Fruit fly (Drosophila melanogaster) whole organism, embryonic: ENCODE data around the gene IntS14.
A peak's percentile ranks its signal among the peaks of the same experiment; 100 is the strongest.

Experiments
- CG10321 ChIP-seq: fragments of 200-800 bp; sonication (Bioruptor generic); IDR thresholded peaks from 2 replicates; pipeline ENCODE4 v1.3.6; 2022; ENCODE audit warnings: missing biosample characterization, missing genetic modification characterization
- CG11504 ChIP-seq: fragments of 200-800 bp; sonication (Bioruptor generic); optimal IDR thresholded peaks from 3 replicates; lab custom pipeline; 2019; ENCODE audit warnings: missing biosample characterization, mild to moderate bottlenecking, missing genetic modification characterization, moderate library complexity
- CG11695 ChIP-seq: fragments of 200-800 bp; sonication (Bioruptor generic); IDR thresholded peaks from 3 replicates; pipeline ENCODE4 v1.3.6; 2022; ENCODE audit warnings: missing biosample characterization, missing genetic modification characterization
- CG11696 ChIP-seq: fragments of 200-800 bp; sonication (Bioruptor generic); IDR thresholded peaks from 2 replicates; pipeline ENCODE4 v1.3.6; 2022; ENCODE audit warnings: missing biosample characterization, missing genetic modification characterization
- CG11723 ChIP-seq: fragments of 200-800 bp; sonication (Bioruptor generic); optimal IDR thresholded peaks from 2 replicates; lab custom pipeline; 2017; ENCODE audit warnings: missing biosample characterization, mild to moderate bottlenecking, missing genetic modification characterization
- CG13287 ChIP-seq: fragments of 200-800 bp; sonication (Bioruptor generic); IDR thresholded peaks from 2 replicates; pipeline ENCODE4 v1.3.6; 2022; ENCODE audit warnings: missing biosample characterization, missing genetic modification characterization; ENCODE audit not compliant: partially characterized antibody
- CG13296 ChIP-seq: fragments of 200-800 bp; sonication (Bioruptor generic); optimal IDR thresholded peaks from 3 replicates; lab custom pipeline; 2018; ENCODE audit warnings: missing biosample characterization, mild to moderate bottlenecking, missing genetic modification characterization
- CG14710 ChIP-seq: fragments of 200-800 bp; sonication (Bioruptor generic); optimal IDR thresholded peaks from 3 replicates; lab custom pipeline; 2019; ENCODE audit warnings: missing biosample characterization, mild to moderate bottlenecking, missing genetic modification characterization, moderate library complexity
- CG16779 ChIP-seq: fragments of 200-800 bp; sonication (Bioruptor generic); IDR thresholded peaks from 2 replicates; pipeline ENCODE4 v1.3.6; 2022; ENCODE audit warnings: missing biosample characterization, missing genetic modification characterization
- CG16863 ChIP-seq: fragments of 200-800 bp; sonication (Bioruptor generic); optimal IDR thresholded peaks from 3 replicates; lab custom pipeline; 2016; ENCODE audit warnings: missing biosample characterization, missing genetic modification characterization
- CG18764 ChIP-seq: fragments of 200-800 bp; sonication (Bioruptor generic); optimal IDR thresholded peaks from 3 replicates; lab custom pipeline; 2016; ENCODE audit warnings: missing biosample characterization, missing genetic modification characterization
- CG2116 ChIP-seq: fragments of 200-800 bp; sonication (Bioruptor generic); optimal IDR thresholded peaks from 3 replicates; lab custom pipeline; 2018; ENCODE audit warnings: missing biosample characterization, mild to moderate bottlenecking, missing genetic modification characterization
- CG2678 ChIP-seq: fragments of 200-800 bp; sonication (Bioruptor generic); optimal IDR thresholded peaks from 3 replicates; lab custom pipeline; 2019; ENCODE audit warnings: missing biosample characterization, mild to moderate bottlenecking, missing genetic modification characterization, moderate library complexity
- CG2889 ChIP-seq: fragments of 200-800 bp; sonication (Bioruptor generic); IDR thresholded peaks from 3 replicates; pipeline ENCODE4 v1.3.6; 2022; ENCODE audit warnings: missing biosample characterization, missing genetic modification characterization
- CG34376 ChIP-seq: fragments of 200-800 bp; sonication (Bioruptor generic); optimal IDR thresholded peaks from 2 replicates; lab custom pipeline; 2018; ENCODE audit warnings: missing biosample characterization, mild to moderate bottlenecking, missing genetic modification characterization
- CG4617 ChIP-seq: fragments of 200-800 bp; sonication (Bioruptor generic); optimal IDR thresholded peaks from 3 replicates; lab custom pipeline; 2016; ENCODE audit warnings: missing biosample characterization, missing genetic modification characterization, borderline replicate concordance
- CG4730 ChIP-seq: fragments of 200-800 bp; sonication (Bioruptor generic); IDR thresholded peaks from 2 replicates; pipeline ENCODE4 v1.3.6; 2022; ENCODE audit warnings: missing biosample characterization, missing genetic modification characterization
- CG5180 ChIP-seq: fragments of 200-800 bp; sonication (Bioruptor generic); optimal IDR thresholded peaks from 3 replicates; lab custom pipeline; 2017; ENCODE audit warnings: missing biosample characterization, missing genetic modification characterization, mild to moderate bottlenecking, moderate library complexity, missing genetic modification reagents
- CG7271 ChIP-seq: fragments of 200-800 bp; sonication (Bioruptor generic); optimal IDR thresholded peaks from 2 replicates; lab custom pipeline; 2018; ENCODE audit warnings: missing biosample characterization, mild to moderate bottlenecking, missing genetic modification characterization, moderate library complexity
- CG7928 ChIP-seq: fragments of 200-800 bp; sonication (Bioruptor generic); optimal IDR thresholded peaks from 2 replicates; lab custom pipeline; 2017; ENCODE audit warnings: missing biosample characterization, mild to moderate bottlenecking, missing genetic modification characterization
- CG7963 ChIP-seq: fragments of 200-800 bp; sonication (Bioruptor generic); IDR thresholded peaks from 3 replicates; pipeline ENCODE4 v1.3.6; 2022; ENCODE audit warnings: missing biosample characterization, missing genetic modification characterization; ENCODE audit not compliant: partially characterized antibody
- CG8359 ChIP-seq: fragments of 200-800 bp; sonication (Bioruptor generic); optimal IDR thresholded peaks from 2 replicates; lab custom pipeline; 2017; ENCODE audit warnings: missing biosample characterization, mild to moderate bottlenecking, missing genetic modification characterization, borderline replicate concordance
- Chrac-16 ChIP-seq: fragments of 200-800 bp; sonication (Bioruptor generic); optimal IDR thresholded peaks from 3 replicates; lab custom pipeline; 2016; ENCODE audit warnings: missing biosample characterization, missing genetic modification characterization
- Doc3 ChIP-seq: fragments of 200-800 bp; sonication (Bioruptor generic); IDR thresholded peaks from 3 replicates; pipeline ENCODE4 v1.3.6; 2022; ENCODE audit warnings: missing biosample characterization, missing genetic modification characterization; ENCODE audit not compliant: partially characterized antibody
- Dref ChIP-seq: fragments of 200-800 bp; sonication (Bioruptor generic); IDR thresholded peaks from 2 replicates; pipeline ENCODE4 v1.3.6; 2022; ENCODE audit warnings: missing biosample characterization, missing genetic modification characterization
- Fer3 ChIP-seq: fragments of 200-800 bp; sonication (Bioruptor generic); optimal IDR thresholded peaks from 2 replicates; lab custom pipeline; 2018; ENCODE audit warnings: missing biosample characterization, mild to moderate bottlenecking, missing genetic modification characterization, moderate library complexity
- HLH4C ChIP-seq: fragments of 200-800 bp; sonication (Bioruptor generic); IDR thresholded peaks from 3 replicates; pipeline ENCODE4 v1.3.6; 2022; ENCODE audit warnings: missing biosample characterization, missing genetic modification characterization; ENCODE audit not compliant: partially characterized antibody
- Hr39 ChIP-seq: fragments of >200 bp; optimal IDR thresholded peaks from 2 replicates; lab custom pipeline; 2017
- Hr78 ChIP-seq, 2 experiments: fragments of 200-800 bp in 1 of 2; fragments of >200 bp in 1 of 2; sonication (Bioruptor generic) in 1 of 2; optimal IDR thresholded peaks; 2 replicates each; lab custom pipeline; 2017 to 2019; ENCODE audit warnings: missing biosample characterization in 2 of 2, missing genetic modification characterization in 2 of 2, mild to moderate bottlenecking in 1 of 2, moderate library complexity in 1 of 2
- Opbp ChIP-seq: fragments of 200-800 bp; sonication (Bioruptor generic); IDR thresholded peaks from 3 replicates; pipeline ENCODE4 v1.3.6; 2022; ENCODE audit warnings: missing biosample characterization, missing genetic modification characterization; ENCODE audit not compliant: partially characterized antibody
- PHDP ChIP-seq: fragments of 200-800 bp; sonication (Bioruptor generic); optimal IDR thresholded peaks from 3 replicates; lab custom pipeline; 2018; ENCODE audit warnings: missing biosample characterization, mild to moderate bottlenecking, missing genetic modification characterization, moderate library complexity
- Rx ChIP-seq: fragments of 200-800 bp; sonication (Bioruptor generic); IDR thresholded peaks from 2 replicates; pipeline ENCODE4 v1.3.6; 2022; ENCODE audit warnings: missing biosample characterization, missing genetic modification characterization
- Sry-β ChIP-seq: fragments of 200-800 bp; sonication (Bioruptor generic); optimal IDR thresholded peaks from 2 replicates; lab custom pipeline; 2018; ENCODE audit warnings: missing biosample characterization, mild to moderate bottlenecking, missing genetic modification characterization, moderate library complexity
- Trl ChIP-seq, 3 experiments: fragments of >200 bp in 2 of 3; fragments of 200-800 bp in 1 of 3; sonication (Bioruptor generic) in 1 of 3; optimal IDR thresholded peaks; 2 replicates in 1 of 3; 3 replicates in 2 of 3; lab custom pipeline; 2016 to 2017; ENCODE audit warnings: missing biosample characterization in 1 of 3, missing genetic modification characterization in 1 of 3
- ac ChIP-seq: fragments of 200-800 bp; sonication (Bioruptor generic); optimal IDR thresholded peaks from 3 replicates; lab custom pipeline; 2017; ENCODE audit warnings: missing biosample characterization, mild to moderate bottlenecking, missing genetic modification characterization
- crc ChIP-seq: fragments of 200-800 bp; sonication (Bioruptor generic); optimal IDR thresholded peaks from 2 replicates; lab custom pipeline; 2016; ENCODE audit warnings: missing biosample characterization, missing genetic modification characterization
- emc ChIP-seq: fragments of 200-800 bp; sonication (Bioruptor generic); optimal IDR thresholded peaks from 2 replicates; lab custom pipeline; 2016; ENCODE audit warnings: missing biosample characterization, missing genetic modification characterization
- kah ChIP-seq: fragments of 200-800 bp; sonication (Bioruptor generic); optimal IDR thresholded peaks from 2 replicates; lab custom pipeline; 2018; ENCODE audit warnings: missing biosample characterization, mild to moderate bottlenecking, missing genetic modification characterization
- lab ChIP-seq: fragments of 200-800 bp; sonication (Bioruptor generic); optimal IDR thresholded peaks from 3 replicates; lab custom pipeline; 2017; ENCODE audit warnings: missing biosample characterization, missing genetic modification characterization, mild to moderate bottlenecking, moderate library complexity, missing genetic modification reagents
- nom ChIP-seq: fragments of 200-800 bp; sonication (Bioruptor generic); optimal IDR thresholded peaks from 2 replicates; lab custom pipeline; 2017; ENCODE audit warnings: missing biosample characterization, missing genetic modification characterization, mild to moderate bottlenecking, moderate library complexity, missing genetic modification reagents
- pfk ChIP-seq: fragments of 200-800 bp; sonication (Bioruptor generic); optimal IDR thresholded peaks from 2 replicates; lab custom pipeline; 2018; ENCODE audit warnings: missing biosample characterization, mild to moderate bottlenecking, missing genetic modification characterization, moderate library complexity
- shn ChIP-seq: fragments of 200-800 bp; sonication (Bioruptor generic); optimal IDR thresholded peaks from 3 replicates; lab custom pipeline; 2016; ENCODE audit warnings: missing biosample characterization, missing genetic modification characterization
- sisA ChIP-seq: fragments of 200-800 bp; sonication (Bioruptor generic); IDR thresholded peaks from 2 replicates; pipeline ENCODE4 v1.3.6; 2022; ENCODE audit warnings: missing biosample characterization, missing genetic modification characterization
- so ChIP-seq: fragments of 200-800 bp; sonication (Bioruptor generic); IDR thresholded peaks from 3 replicates; pipeline ENCODE4 v1.3.6; 2022; ENCODE audit warnings: missing biosample characterization, missing genetic modification characterization
- stc ChIP-seq: fragments of 200-800 bp; sonication (Bioruptor generic); IDR thresholded peaks from 2 replicates; pipeline ENCODE4 v1.3.6; 2022; ENCODE audit warnings: missing biosample characterization, missing genetic modification characterization
- zen ChIP-seq: fragments of 200-800 bp; sonication (Bioruptor generic); optimal IDR thresholded peaks from 3 replicates; lab custom pipeline; 2018; ENCODE audit warnings: missing biosample characterization, mild to moderate bottlenecking, missing genetic modification characterization, moderate library complexity

Gene IntS14

dm6 chr2L:1128932-1129887 is 35.0 kb upstream of the IntS14 start, which contains the start of the genes Pino and TBC1D23 (continued):
- TF ChIP-seq CG2678 (tag; lab: Kevin White, UChicago) = peak; percentile 78
- TF ChIP-seq CG13296 = no peak
- no peak for TF ChIP-seq shn (GFP tag; lab: Kevin White, UChicago)
- peak; percentile 60 for TF ChIP-seq CG4730
- peak; percentile 76 for TF ChIP-seq CG13287 (GFP tag; lab: Robert Waterston, UW)
- TF ChIP-seq HLH4C (GFP tag; lab: Robert Waterston, UW) = peak; percentile 41; the same call in 1 of the 3 replicates
- peak; percentile 73 for TF ChIP-seq Chrac-16 (GFP tag; lab: Kevin White, UChicago)
- 0 out of 3 replicates have a peak, but pooled peaks have one; percentile 11 for TF ChIP-seq CG7963 (GFP tag; lab: Robert Waterston, UW)
- TF ChIP-seq CG7271 (tag; lab: Kevin White, UChicago) = no peak
- no peak for TF ChIP-seq Hr78 (GFP tag; optimal IDR thresholded peaks at IDR 0.05; lab: Kevin White, UChicago)
- TF ChIP-seq stc = peak; percentile 21; the same call in 1 of the 2 replicates
- no peak for TF ChIP-seq pfk (GFP tag; lab: Kevin White, UChicago)
- TF ChIP-seq CG34376 (GFP tag; lab: Kevin White, UChicago) = no peak
- TF ChIP-seq emc = peak; percentile 2
- TF ChIP-seq CG2889 (GFP tag; lab: Robert Waterston, UW) = no peak
- TF ChIP-seq Doc3 (GFP tag; lab: Robert Waterston, UW) = peak; percentile 64
- no peak for TF ChIP-seq Trl (optimal IDR thresholded peaks at IDR 0.05; lab: Kevin White, UChicago)
- peak; percentile 2 for TF ChIP-seq Trl (GFP tag; optimal IDR thresholded peaks at IDR 0.05; lab: Kevin White, UChicago)
- no peak for TF ChIP-seq crc (GFP tag; lab: Kevin White, UChicago)
- TF ChIP-seq kah (GFP tag; lab: Kevin White, UChicago) = no peak
- no peak for TF ChIP-seq CG16863 (GFP tag; lab: Kevin White, UChicago)
- TF ChIP-seq nom (GFP tag; lab: Kevin White, UChicago) = no peak
- peak; percentile 71 for TF ChIP-seq PHDP
- TF ChIP-seq CG10321 (GFP tag; lab: Robert Waterston, UW) = no peak
- TF ChIP-seq CG11695 (GFP tag; lab: Robert Waterston, UW) = peak; percentile 69
- TF ChIP-seq Sry-β = no peak
- TF ChIP-seq lab = peak; percentile 67
- peak; percentile 69; the same call in 1 of the 3 replicates for TF ChIP-seq so (GFP tag; lab: Robert Waterston, UW)
- TF ChIP-seq Dref (GFP tag; lab: Robert Waterston, UW) = peak; percentile 68
- TF ChIP-seq CG8359 (GFP tag; lab: Kevin White, UChicago) = no peak
- TF ChIP-seq Opbp (GFP tag; lab: Robert Waterston, UW) = peak; percentile 52; the same call in 2 of the 3 replicates
- TF ChIP-seq CG11723 = peak; percentile 46
- TF ChIP-seq CG5180 = no peak
- TF ChIP-seq CG4617 = no peak
- peak; percentile 7 for TF ChIP-seq CG7928
- peak; percentile 75 for TF ChIP-seq CG2116
- peak; percentile 76 for TF ChIP-seq CG14710 (tag; lab: Kevin White, UChicago)
- peak; percentile 44; the same call in 1 of the 2 replicates for TF ChIP-seq Rx (GFP tag; lab: Robert Waterston, UW)
- TF ChIP-seq CG18764 (GFP tag; lab: Kevin White, UChicago) = peak; percentile 52
- no peak for TF ChIP-seq ac (GFP tag; lab: Kevin White, UChicago)
- TF ChIP-seq Fer3 (tag; lab: Kevin White, UChicago) = peak; percentile 59
- TF ChIP-seq CG11504 (tag; lab: Kevin White, UChicago) = peak; percentile 75
- peak; percentile 61 for TF ChIP-seq zen (tag; lab: Kevin White, UChicago)
- TF ChIP-seq CG11696 = no peak
- TF ChIP-seq sisA (GFP tag; lab: Robert Waterston, UW) = peak; percentile 59
- TF ChIP-seq CG16779 (GFP tag; lab: Robert Waterston, UW) = no peak
- TF ChIP-seq Hr39 (lab: Kevin White, UChicago) = no peak
